Worm (Caenorhabditis elegans) whole organism, L4/young adult: ENCODE measurements around the gene F09C6.11.

ENCODE experiments used
- dao-5 ChIP-seq: sonication (generic microtip); optimal IDR thresholded peaks from 2 replicates; lab custom pipeline; 2016; ENCODE audit warnings: missing genotype, missing genetic modification characterization, moderate library complexity, missing compliant biosample characterization
- him-1 ChIP-seq: sonication (generic microtip); optimal IDR thresholded peaks from 2 replicates; lab custom pipeline; 2016; ENCODE audit warnings: missing genotype, missing genetic modification reagents, missing genetic modification characterization, missing compliant biosample characterization

DNA sequence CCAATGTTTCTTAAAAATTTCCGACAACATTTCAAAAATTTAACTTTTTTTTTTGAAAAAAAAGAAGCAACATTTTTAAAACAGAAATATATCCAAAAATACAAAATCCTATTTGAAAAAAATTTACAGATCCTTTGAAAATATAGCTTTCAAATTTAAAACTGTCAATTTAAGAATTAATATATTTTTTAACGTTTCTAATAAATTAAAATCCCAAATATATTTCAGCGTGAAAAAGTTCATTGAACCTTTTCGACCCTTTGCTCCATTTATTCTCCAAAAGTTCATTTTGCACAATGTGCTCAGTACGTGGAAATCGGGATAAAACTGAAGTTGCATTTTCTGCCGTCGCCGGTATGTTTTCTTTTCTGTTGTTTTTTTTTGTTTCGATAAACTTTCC is 49.2 kb downstream of the F09C6.11 start, which contains the start of gene phy-3:
- TF ChIP-seq him-1 (tag; lab: Kevin White, UChicago) (no peak), dao-5 (tag; lab: Kevin White, UChicago) (no peak)
